Fruit fly (Drosophila melanogaster): Measurements from ENCODE around the gene CtsK1.

CtsK1 gene

dm6 chr3L:14004041-14004407 lies 10.0 kb downstream of the CtsK1 start (continued):
- TF ChIP-seq Fer1 (GFP tag; optimal IDR thresholded peaks at IDR 0.05) (no peak), CG15073 (GFP tag; optimal IDR thresholded peaks at IDR 0.05) (no peak), Six4 (GFP tag; optimal IDR thresholded peaks at IDR 0.05) (no peak), schlank (tag; optimal IDR thresholded peaks at IDR 0.05) (no peak), MESR4 (GFP tag; optimal IDR thresholded peaks at IDR 0.05) (peak; percentile 37), maf-S (GFP tag; optimal IDR thresholded peaks at IDR 0.05) (no peak), stc (GFP tag; IDR thresholded peaks at IDR 0.05) (no peak), Meics (GFP tag; optimal IDR thresholded peaks at IDR 0.05) (peak; percentile 18), jigr1 (GFP tag; IDR thresholded peaks at IDR 0.05) (no peak), CG7928 (GFP tag; optimal IDR thresholded peaks at IDR 0.05) (no peak), HLH3B (GFP tag; IDR thresholded peaks at IDR 0.05) (no peak), sna (GFP tag; IDR thresholded peaks at IDR 0.05; ENCODE audit: partially characterized antibody) (no peak), slbo (GFP tag; IDR thresholded peaks at IDR 0.05) (peak; percentile 21; the same call in 1 of the 2 replicates), amos (GFP tag; IDR thresholded peaks at IDR 0.05; ENCODE audit: partially characterized antibody) (peak; percentile 15; the same call in 1 of the 2 replicates), slp2 (GFP tag; optimal IDR thresholded peaks at IDR 0.05) (no peak), nmo (GFP tag; optimal IDR thresholded peaks at IDR 0.05) (peak; percentile 38), CG4360 (GFP tag; IDR thresholded peaks at IDR 0.05) (0 out of 2 replicates have a peak, but pooled peaks have one; percentile 58), CG7786 (GFP tag; optimal IDR thresholded peaks at IDR 0.05) (no peak), CG30431 (GFP tag; optimal IDR thresholded peaks at IDR 0.05) (no peak), br (optimal IDR thresholded peaks at IDR 0.05) (no peak), sqz (GFP tag; optimal IDR thresholded peaks at IDR 0.05) (no peak), CG12219 (GFP tag; optimal IDR thresholded peaks at IDR 0.05) (no peak), Nf-YC (tag; optimal IDR thresholded peaks at IDR 0.05) (peak; percentile 66), CG14965 (GFP tag; optimal IDR thresholded peaks at IDR 0.05; ENCODE audit: borderline replicate concordance) (no peak), chm (GFP tag; IDR thresholded peaks at IDR 0.05) (no peak), kah (GFP tag; optimal IDR thresholded peaks at IDR 0.05) (peak; percentile 50), bab2 (GFP tag; optimal IDR thresholded peaks at IDR 0.05) (no peak), nerfin-2 (GFP tag; IDR thresholded peaks at IDR 0.05; ENCODE audit: partially characterized antibody) (peak; percentile 42; the same call in 1 of the 2 replicates), Scr (GFP tag; IDR thresholded peaks at IDR 0.05; ENCODE audit: partially characterized antibody) (no peak), CG4404 (GFP tag; IDR thresholded peaks at IDR 0.05) (no peak), CG10267 (tag; optimal IDR thresholded peaks at IDR 0.05) (peak; percentile 2), da (GFP tag; optimal IDR thresholded peaks at IDR 0.05) (no peak), CkIIα-i1 (GFP tag; IDR thresholded peaks at IDR 0.05) (no peak), Doc3 (GFP tag; IDR thresholded peaks at IDR 0.05; ENCODE audit: partially characterized antibody) (no peak), CG13287 (GFP tag; IDR thresholded peaks at IDR 0.05; ENCODE audit: partially characterized antibody) (peak; percentile 33; the same call in 1 of the 2 replicates), ato (GFP tag; IDR thresholded peaks at IDR 0.05; ENCODE audit: partially characterized antibody) (0 out of 2 replicates have a peak, but pooled peaks have one; percentile 20), CG1647 (GFP tag; optimal IDR thresholded peaks at IDR 0.05) (no peak), crol (GFP tag; IDR thresholded peaks at IDR 0.05) (no peak), CG6175 (GFP tag; IDR thresholded peaks at IDR 0.05) (no peak), en (GFP tag; optimal IDR thresholded peaks at IDR 0.05) (no peak), CG11504 (tag; optimal IDR thresholded peaks at IDR 0.05) (no peak), dmrt99B (tag; optimal IDR thresholded peaks at IDR 0.05) (peak; percentile 1), sd (tag; optimal IDR thresholded peaks at IDR 0.05) (peak; percentile 78), Dref (GFP tag; IDR thresholded peaks at IDR 0.05) (no peak), C15 (GFP tag; IDR thresholded peaks at IDR 0.05) (no peak), disco-r (GFP tag; optimal IDR thresholded peaks at IDR 0.05) (no peak), Opbp (GFP tag; IDR thresholded peaks at IDR 0.05; ENCODE audit: partially characterized antibody) (peak; percentile 100), Dip2 (GFP tag; IDR thresholded peaks at IDR 0.05) (no peak), Rfx (GFP tag; IDR thresholded peaks at IDR 0.05) (peak; percentile 52), CG8924 (tag; optimal IDR thresholded peaks at IDR 0.05) (peak; percentile 68), knrl (GFP tag; IDR thresholded peaks at IDR 0.05; ENCODE audit: partially characterized antibody) (no peak)

Data from whole organism, embryonic.